Worm (Caenorhabditis elegans): Measurements from ENCODE around the gene daf-15.

DNA sequence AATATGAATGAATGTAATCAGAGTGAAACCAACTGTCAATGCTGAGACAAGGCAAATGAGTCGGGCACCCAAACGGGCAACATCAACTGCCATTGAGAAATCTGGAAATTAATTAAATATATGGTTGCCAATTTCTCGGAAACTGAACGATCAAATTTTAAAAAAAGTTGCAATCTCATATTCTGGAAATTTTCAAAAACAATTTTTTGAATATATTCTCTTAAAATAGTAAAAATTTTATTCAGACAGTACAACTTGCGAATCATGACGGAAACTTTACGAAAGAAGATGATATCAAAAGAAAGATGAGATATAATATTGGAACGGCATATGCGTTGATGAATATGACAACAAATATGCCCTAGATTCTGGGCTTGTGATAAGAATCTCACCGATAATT, 10.1 kb downstream of the daf-15 start, which contains the start of gene col-121:
- TF ChIP-seq sea-2 (GFP tag; IDR thresholded peaks at IDR 0.05) (no peak), K11D2.4 (GFP tag; IDR thresholded peaks at IDR 0.05) (no peak), rpc-1 (optimal IDR thresholded peaks at IDR 0.05) (no peak), rpc-1 (tag; optimal IDR thresholded peaks at IDR 0.05) (no peak), tbp1 (GFP tag; optimal IDR thresholded peaks at IDR 0.05) (no peak), sdz-38 (tag; optimal IDR thresholded peaks at IDR 0.05) (no peak), T26A5.8 (tag; optimal IDR thresholded peaks at IDR 0.05) (no peak), ZK185.1 (tag; optimal IDR thresholded peaks at IDR 0.05; ENCODE audit: poor library complexity, severe bottlenecking) (no peak), unc-130 (GFP tag; optimal IDR thresholded peaks at IDR 0.05) (no peak), unc-62 (GFP tag; optimal IDR thresholded peaks at IDR 0.05) (no peak), zfh-2 (GFP tag; conservative IDR thresholded peaks at IDR 0.05) (no peak), let-607 (tag; optimal IDR thresholded peaks at IDR 0.05) (no peak), B0336.3 (GFP tag; IDR thresholded peaks at IDR 0.05) (no peak), cebp-1 (GFP tag; IDR thresholded peaks at IDR 0.05) (no peak), cebp-1 (tag; optimal IDR thresholded peaks at IDR 0.05) (no peak)
